Worm (Caenorhabditis elegans) whole organism, young adult: ENCODE measurements around the gene bgal-2.

ENCODE experiments used
- B0035.1 ChIP-seq: sonication (generic microtip); optimal IDR thresholded peaks from 2 replicates; lab custom pipeline; 2016; ENCODE audit warnings: missing genetic modification characterization, mild to moderate bottlenecking, missing compliant biosample characterization, missing genotype, missing genetic modification reagents
- C06A6.2 ChIP-seq: fragments of 200-800 bp; sonication (Bioruptor generic); conservative IDR thresholded peaks from 2 replicates; pipeline ENCODE4 v1.3.6; 2022; ENCODE audit warnings: missing genetic modification characterization, missing compliant biosample characterization
- F52B5.7 ChIP-seq: sonication (generic microtip); optimal IDR thresholded peaks from 2 replicates; lab custom pipeline; 2016; ENCODE audit warnings: mild to moderate bottlenecking, missing genetic modification characterization, missing compliant biosample characterization
- K11D2.4 ChIP-seq: fragments of 200-800 bp; sonication (Bioruptor generic); IDR thresholded peaks from 2 replicates; pipeline ENCODE4 v1.3.6; 2022; ENCODE audit warnings: missing genetic modification reagents, missing genetic modification characterization, missing compliant biosample characterization
- K12H6.12 ChIP-seq: fragments of 200-800 bp; sonication (Bioruptor generic); optimal IDR thresholded peaks from 2 replicates; lab custom pipeline; 2018; ENCODE audit warnings: mild to moderate bottlenecking, missing genetic modification characterization, missing compliant biosample characterization
- Y53G8AR.9 ChIP-seq: fragments of 200-800 bp; sonication (Bioruptor generic); conservative IDR thresholded peaks from 2 replicates; pipeline ENCODE4 v1.3.6; 2022; ENCODE audit warnings: missing genetic modification reagents, missing genetic modification characterization, missing compliant biosample characterization
- ZK185.1 ChIP-seq: sonication (generic microtip); optimal IDR thresholded peaks from 2 replicates; lab custom pipeline; 2016; ENCODE audit warnings: mild to moderate bottlenecking, missing genetic modification characterization, missing compliant biosample characterization; ENCODE audit not compliant: poor library complexity, severe bottlenecking
- akir-1 ChIP-seq: fragments of 200-800 bp; sonication (Bioruptor generic); optimal IDR thresholded peaks from 2 replicates; lab custom pipeline; 2018; ENCODE audit warnings: mild to moderate bottlenecking, missing genetic modification characterization, moderate library complexity, missing compliant biosample characterization
- atf-7 ChIP-seq: sonication (generic microtip); optimal IDR thresholded peaks from 2 replicates; lab custom pipeline; 2017; ENCODE audit warnings: mild to moderate bottlenecking, missing genetic modification characterization, missing compliant biosample characterization
- bed-1 ChIP-seq: fragments of 200-800 bp; sonication (Bioruptor generic); IDR thresholded peaks from 2 replicates; pipeline ENCODE4 v1.3.6; 2022; ENCODE audit warnings: missing genetic modification reagents, missing genetic modification characterization, missing compliant biosample characterization
- cebp-1 ChIP-seq, 2 experiments: fragments of 200-800 bp in 1 of 2; sonication (Bioruptor generic) in 1 of 2; sonication (generic microtip) in 1 of 2; IDR thresholded peaks in 1 of 2; optimal IDR thresholded peaks in 1 of 2; 2 replicates each; pipeline versions ENCODE4 v1.3.6 to Lab custom; 2017 to 2022; ENCODE audit warnings: missing compliant biosample characterization in 2 of 2, missing genetic modification characterization in 2 of 2, mild to moderate bottlenecking in 1 of 2, missing genetic modification reagents in 1 of 2, moderate library complexity in 1 of 2
- cebp-2 ChIP-seq: fragments of 200-800 bp; sonication (Bioruptor generic); IDR thresholded peaks from 2 replicates; pipeline ENCODE4 v1.3.6; 2022; ENCODE audit warnings: missing genetic modification characterization, missing compliant biosample characterization
- ceh-100 ChIP-seq: fragments of 200-800 bp; sonication (Bioruptor generic); IDR thresholded peaks from 2 replicates; pipeline ENCODE4 v1.3.6; 2022; ENCODE audit warnings: missing genetic modification reagents, missing genetic modification characterization, missing compliant biosample characterization
- ceh-27 ChIP-seq: fragments of 200-800 bp; sonication (Bioruptor generic); optimal IDR thresholded peaks from 2 replicates; lab custom pipeline; 2018; ENCODE audit warnings: mild to moderate bottlenecking, missing genetic modification characterization, moderate library complexity, missing compliant biosample characterization
- ceh-40 ChIP-seq: fragments of 200-800 bp; sonication (Bioruptor generic); IDR thresholded peaks from 2 replicates; pipeline ENCODE4 v1.3.6; 2022; ENCODE audit warnings: missing genetic modification characterization, missing compliant biosample characterization
- chd-7 ChIP-seq: sonication (generic microtip); optimal IDR thresholded peaks from 2 replicates; lab custom pipeline; 2016; ENCODE audit warnings: mild to moderate bottlenecking, missing genetic modification characterization, moderate library complexity, missing compliant biosample characterization
- die-1 ChIP-seq: sonication (generic microtip); optimal IDR thresholded peaks from 2 replicates; lab custom pipeline; 2016; ENCODE audit warnings: missing genotype, mild to moderate bottlenecking, missing genetic modification characterization, missing compliant biosample characterization
- dpl-1 ChIP-seq: fragments of 150-350 bp; optimal IDR thresholded peaks from 2 replicates; lab custom pipeline; 2014; ENCODE audit warnings: missing biosample characterization, missing genetic modification reagents, missing genetic modification characterization
- egrh-3 ChIP-seq: fragments of 200-800 bp; sonication (Bioruptor generic); IDR thresholded peaks from 2 replicates; pipeline ENCODE4 v1.3.6; 2022; ENCODE audit warnings: missing genetic modification reagents, missing genetic modification characterization, missing compliant biosample characterization
- ekl-4 ChIP-seq: fragments of 200-800 bp; sonication (Bioruptor generic); IDR thresholded peaks from 2 replicates; pipeline ENCODE4 v1.3.6; 2022; ENCODE audit warnings: missing genetic modification reagents, missing genetic modification characterization, missing compliant biosample characterization
- ets-4 ChIP-seq: fragments of 200-800 bp; sonication (Bioruptor generic); optimal IDR thresholded peaks from 2 replicates; lab custom pipeline; 2018; ENCODE audit warnings: mild to moderate bottlenecking, missing genetic modification characterization, missing compliant biosample characterization
- let-526 ChIP-seq: fragments of 200-800 bp; sonication (Bioruptor generic); IDR thresholded peaks from 2 replicates; pipeline ENCODE4 v1.3.6; 2022; ENCODE audit warnings: missing genetic modification reagents, missing genetic modification characterization, missing compliant biosample characterization
- let-607 ChIP-seq, 2 experiments: fragments of 200-800 bp in 1 of 2; sonication (Bioruptor generic) in 1 of 2; sonication (generic microtip) in 1 of 2; optimal IDR thresholded peaks; 2 replicates each; lab custom pipeline; 2016 to 2018; ENCODE audit warnings: mild to moderate bottlenecking in 2 of 2, missing compliant biosample characterization in 2 of 2, missing genetic modification characterization in 2 of 2, moderate library complexity in 2 of 2, missing genotype in 1 of 2
- lin-26 ChIP-seq: fragments of 200-800 bp; sonication (Bioruptor generic); IDR thresholded peaks from 2 replicates; pipeline ENCODE4 v1.3.6; 2022; ENCODE audit warnings: missing genetic modification reagents, missing genetic modification characterization, missing compliant biosample characterization
- lin-40 ChIP-seq: sonication (generic microtip); optimal IDR thresholded peaks from 2 replicates; lab custom pipeline; 2016; ENCODE audit warnings: missing genetic modification characterization, mild to moderate bottlenecking, missing compliant biosample characterization, missing genotype, missing genetic modification reagents
- lir-1 ChIP-seq: fragments of 200-800 bp; sonication (Bioruptor generic); conservative IDR thresholded peaks from 2 replicates; pipeline ENCODE4 v1.3.6; 2022; ENCODE audit warnings: missing genetic modification reagents, missing genetic modification characterization, missing compliant biosample characterization
- madf-3 ChIP-seq: fragments of 200-800 bp; sonication (Bioruptor generic); IDR thresholded peaks from 2 replicates; pipeline ENCODE4 v1.3.6; 2022; ENCODE audit warnings: missing genetic modification reagents, missing genetic modification characterization, missing compliant biosample characterization
- nfyb-1 ChIP-seq: fragments of 200-800 bp; sonication (Bioruptor generic); IDR thresholded peaks from 2 replicates; pipeline ENCODE4 v1.3.6; 2022; ENCODE audit warnings: missing genetic modification reagents, missing genetic modification characterization, missing compliant biosample characterization
- nhr-27 ChIP-seq: fragments of 200-800 bp; sonication (Bioruptor generic); optimal IDR thresholded peaks from 2 replicates; lab custom pipeline; 2018; ENCODE audit warnings: mild to moderate bottlenecking, missing genetic modification characterization, moderate library complexity, missing compliant biosample characterization
- nhr-80 ChIP-seq: sonication (generic microtip); optimal IDR thresholded peaks from 2 replicates; lab custom pipeline; 2016; ENCODE audit warnings: missing genetic modification characterization, missing compliant biosample characterization
- nhr-90 ChIP-seq: sonication (generic microtip); optimal IDR thresholded peaks from 2 replicates; lab custom pipeline; 2016; ENCODE audit warnings: missing genotype, mild to moderate bottlenecking, missing genetic modification characterization, missing compliant biosample characterization
- rcor-1 ChIP-seq: fragments of 200-800 bp; sonication (Bioruptor generic); IDR thresholded peaks from 2 replicates; pipeline ENCODE4 v1.3.6; 2022; ENCODE audit warnings: missing genetic modification reagents, missing genetic modification characterization, missing compliant biosample characterization
- sea-2 ChIP-seq: fragments of 200-800 bp; sonication (Bioruptor generic); IDR thresholded peaks from 2 replicates; pipeline ENCODE4 v1.3.6; 2022; ENCODE audit warnings: missing genetic modification characterization, missing compliant biosample characterization
- snpc-1.1 ChIP-seq: sonication (generic microtip); optimal IDR thresholded peaks from 2 replicates; lab custom pipeline; 2017; ENCODE audit warnings: missing genetic modification characterization, mild to moderate bottlenecking, missing compliant biosample characterization, antibody characterized with exemption, moderate library complexity, missing genotype, missing genetic modification reagents; ENCODE audit not compliant: insufficient read depth
- snpc-3.4 ChIP-seq: sonication (generic microtip); optimal IDR thresholded peaks from 2 replicates; lab custom pipeline; 2017; ENCODE audit warnings: missing genetic modification characterization, mild to moderate bottlenecking, missing compliant biosample characterization, antibody characterized with exemption, moderate library complexity, missing genotype, missing genetic modification reagents
- snpc-4 ChIP-seq, 5 experiments: fragments of 150-350 bp in 1 of 5; sonication (generic microtip) in 4 of 5; optimal IDR thresholded peaks; 2 replicates each; lab custom pipeline; 2014 to 2018; ENCODE audit warnings: missing genetic modification characterization in 5 of 5, missing biosample characterization in 3 of 5, antibody characterized with exemption in 2 of 5, mild to moderate bottlenecking in 2 of 5, missing compliant biosample characterization in 2 of 5, missing genotype in 2 of 5, moderate library complexity in 2 of 5, missing genetic modification reagents in 1 of 5
- somi-1 ChIP-seq: fragments of 200-800 bp; sonication (Bioruptor generic); optimal IDR thresholded peaks from 2 replicates; lab custom pipeline; 2018; ENCODE audit warnings: mild to moderate bottlenecking, missing genetic modification characterization, missing compliant biosample characterization
- tlf-1 ChIP-seq: fragments of 200-800 bp; sonication (Bioruptor generic); optimal IDR thresholded peaks from 2 replicates; lab custom pipeline; 2018; ENCODE audit warnings: mild to moderate bottlenecking, missing genetic modification characterization, missing compliant biosample characterization
- unc-62 ChIP-seq: fragments of 150-350 bp; optimal IDR thresholded peaks from 2 replicates; lab custom pipeline; 2014; ENCODE audit warnings: missing biosample characterization, missing genetic modification reagents, missing genetic modification characterization
- zfh-2 ChIP-seq: fragments of 200-800 bp; sonication (Bioruptor generic); conservative IDR thresholded peaks from 2 replicates; pipeline ENCODE4 v1.3.6; 2022; ENCODE audit warnings: missing genetic modification reagents, missing genetic modification characterization, missing compliant biosample characterization
- zim-3 ChIP-seq: sonication (generic microtip); optimal IDR thresholded peaks from 2 replicates; lab custom pipeline; 2017; ENCODE audit warnings: mild to moderate bottlenecking, missing genetic modification characterization, moderate library complexity, missing compliant biosample characterization
- ztf-6 ChIP-seq: fragments of 200-800 bp; sonication (Bioruptor generic); IDR thresholded peaks from 2 replicates; pipeline ENCODE4 v1.3.6; 2022; ENCODE audit warnings: missing genetic modification reagents, missing genetic modification characterization, missing compliant biosample characterization

bgal-2 gene

DNA sequence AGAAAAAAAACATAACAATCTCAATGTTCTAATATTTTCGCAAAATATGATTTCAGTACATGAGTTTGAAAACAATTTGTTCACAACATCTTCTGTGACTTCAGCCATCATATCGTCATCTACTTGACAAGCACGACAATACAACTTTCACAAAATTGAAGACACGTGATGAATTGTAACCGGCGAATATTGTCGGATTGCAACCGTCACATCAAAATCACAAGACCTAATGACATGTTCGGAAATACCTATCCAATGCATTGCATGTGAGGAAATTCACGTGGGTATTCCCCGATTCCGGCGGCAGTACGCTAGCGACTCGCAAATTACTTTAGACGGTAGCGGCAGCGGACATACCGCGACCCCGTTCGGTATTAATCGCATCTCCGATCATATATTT, 42.7 kb upstream of the bgal-2 start:
- TF ChIP-seq nhr-90 (tag; lab: Kevin White, UChicago): no peak
- TF ChIP-seq ceh-27 (GFP tag; lab: Kevin White, UChicago): peak; percentile 26
- TF ChIP-seq ekl-4: peak; percentile 16; the same call in 1 of the 2 replicates
- no peak for TF ChIP-seq ceh-100 (GFP tag; lab: Robert Waterston, UW)
- peak; percentile 22 for TF ChIP-seq atf-7
- TF ChIP-seq ztf-6 (GFP tag; lab: Robert Waterston, UW): no peak
- TF ChIP-seq K11D2.4 (GFP tag; lab: Robert Waterston, UW): peak; percentile 49; the same call in 1 of the 2 replicates
- TF ChIP-seq dpl-1 (GFP tag; lab: Kevin White, UChicago): no peak
- TF ChIP-seq die-1 (tag; lab: Kevin White, UChicago): no peak
- no peak for TF ChIP-seq lir-1 (GFP tag; lab: Robert Waterston, UW)
- TF ChIP-seq akir-1: no peak
- TF ChIP-seq snpc-1.1 (tag; lab: Kevin White, UChicago): no peak
- peak; percentile 45; the same call in 1 of the 2 replicates for TF ChIP-seq lin-26 (GFP tag; lab: Robert Waterston, UW)
- TF ChIP-seq somi-1: no peak
- no peak for TF ChIP-seq tlf-1 (GFP tag; lab: Kevin White, UChicago)
- no peak for TF ChIP-seq F52B5.7 (tag; lab: Kevin White, UChicago)
- 0 out of 2 replicates have a peak, but pooled peaks have one; percentile 4 for TF ChIP-seq let-526 (GFP tag; lab: Robert Waterston, UW)
- 0 out of 2 replicates have a peak, but pooled peaks have one; percentile 27 for TF ChIP-seq Y53G8AR.9 (GFP tag; lab: Robert Waterston, UW)
- TF ChIP-seq ZK185.1 (tag; lab: Kevin White, UChicago): peak; percentile 28
- peak; percentile 67 for TF ChIP-seq C06A6.2
- TF ChIP-seq sea-2: no peak
- no peak for TF ChIP-seq B0035.1
- TF ChIP-seq ets-4 (GFP tag; lab: Kevin White, UChicago): no peak
- TF ChIP-seq let-607 (tag; optimal IDR thresholded peaks at IDR 0.05; lab: Kevin White, UChicago): peak in 1 of 2 experiments; percentile 47
- TF ChIP-seq unc-62 (GFP tag; lab: Kevin White, UChicago): peak; percentile 93
- no peak for TF ChIP-seq ceh-40 (GFP tag; lab: Robert Waterston, UW)

DNA sequence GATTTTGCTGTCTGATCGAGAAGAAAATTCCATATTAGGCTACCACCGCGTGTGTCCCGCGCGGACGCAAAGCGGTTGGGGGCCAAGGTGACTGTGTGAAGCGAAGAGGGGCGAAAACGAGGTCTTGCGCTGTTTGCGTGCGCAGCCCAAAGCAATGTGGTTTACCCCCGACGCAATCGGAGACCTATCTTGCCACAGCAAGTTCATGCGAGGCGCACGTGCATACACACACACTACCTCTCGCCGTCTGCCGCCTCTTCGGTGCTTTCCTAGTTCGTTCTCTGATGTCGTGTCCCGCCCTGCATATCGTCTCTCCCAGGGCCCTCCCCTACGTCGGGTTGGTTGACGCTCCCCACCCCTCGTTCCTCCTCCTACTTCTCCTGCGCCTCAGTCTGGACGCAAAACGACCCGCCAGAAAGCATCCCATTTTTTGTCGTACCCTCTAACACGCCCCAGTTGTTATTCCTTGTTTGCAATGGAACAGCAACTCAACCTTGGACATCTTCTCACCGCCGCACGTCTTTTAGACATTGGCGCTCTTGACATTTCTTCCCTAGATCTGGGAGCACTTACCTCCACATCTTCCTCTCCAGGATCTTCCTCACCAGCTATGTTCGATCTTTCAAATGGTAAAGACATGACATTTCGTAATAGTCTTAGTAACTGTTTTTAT, 42.1 kb upstream of the bgal-2 start, which contains the start of gene mdl-1:
mdl-1 (plus strand) TSS at position 341 of the 673 bp plus-strand sequence.
- TF ChIP-seq nhr-27 (tag; lab: Kevin White, UChicago): peak; percentile 53
- TF ChIP-seq cebp-1 (GFP tag; IDR thresholded peaks at IDR 0.05; lab: Robert Waterston, UW): peak; percentile 69
- TF ChIP-seq cebp-1 (tag; optimal IDR thresholded peaks at IDR 0.05; lab: Kevin White, UChicago): peak; percentile 85
- TF ChIP-seq cebp-2 (GFP tag; lab: Robert Waterston, UW): 0 out of 2 replicates have a peak, but pooled peaks have one; percentile 54
- TF ChIP-seq snpc-4 (GFP tag; optimal IDR thresholded peaks at IDR 0.05; lab: Kevin White, UChicago): peak; percentile 39
- peak in 3 of 4 experiments; percentile 10 to 23 (median 16) for TF ChIP-seq snpc-4 (tag; optimal IDR thresholded peaks at IDR 0.05; lab: Kevin White, UChicago)
- peak; percentile 86 for TF ChIP-seq egrh-3 (GFP tag; lab: Robert Waterston, UW)
- TF ChIP-seq C06A6.2: peak; percentile 48; the same call in 1 of the 2 replicates
- peak; percentile 60 for TF ChIP-seq rcor-1 (GFP tag; lab: Robert Waterston, UW)
- 0 out of 2 replicates have a peak, but pooled peaks have one; percentile 52 for TF ChIP-seq ceh-40 (GFP tag; lab: Robert Waterston, UW)
- TF ChIP-seq ZK185.1 (tag; lab: Kevin White, UChicago): peak; percentile 58
- peak; percentile 90 for TF ChIP-seq nfyb-1
- peak; percentile 37 for TF ChIP-seq nhr-80 (tag; lab: Kevin White, UChicago)
- TF ChIP-seq lir-1 (GFP tag; lab: Robert Waterston, UW): peak; percentile 30; the same call in 1 of the 2 replicates
- peak; percentile 98 for TF ChIP-seq zfh-2 (GFP tag; lab: Robert Waterston, UW)
- TF ChIP-seq Y53G8AR.9 (GFP tag; lab: Robert Waterston, UW): 0 out of 2 replicates have a peak, but pooled peaks have one; percentile 7
- TF ChIP-seq somi-1: peak; percentile 72
- TF ChIP-seq ets-4 (GFP tag; lab: Kevin White, UChicago): no peak
- peak; percentile 68 for TF ChIP-seq lin-40 (tag; lab: Kevin White, UChicago)
- peak; percentile 69; the same call in 1 of the 2 replicates for TF ChIP-seq K11D2.4 (GFP tag; lab: Robert Waterston, UW)
- TF ChIP-seq madf-3: no peak
- TF ChIP-seq bed-1 (GFP tag; lab: Robert Waterston, UW): no peak
- TF ChIP-seq snpc-3.4 (tag; lab: Kevin White, UChicago): peak; percentile 6
- TF ChIP-seq K12H6.12 (tag; lab: Kevin White, UChicago): peak; percentile 92
- peak; percentile 93 for TF ChIP-seq chd-7 (tag; lab: Kevin White, UChicago)
- peak in 1 of 2 experiments; percentile 28 for TF ChIP-seq let-607 (tag; optimal IDR thresholded peaks at IDR 0.05; lab: Kevin White, UChicago)
- peak; percentile 4 for TF ChIP-seq zim-3
